Worm (Caenorhabditis elegans) whole organism, early embryonic: ENCODE results near the gene mca-3.

Experiments
- B0310.2 ChIP-seq: sonication (generic microtip); optimal IDR thresholded peaks from 2 replicates; lab custom pipeline; 2016; ENCODE audit warnings: mild to moderate bottlenecking, missing genetic modification characterization, missing compliant biosample characterization
- F13C5.2 ChIP-seq: sonication (generic microtip); optimal IDR thresholded peaks from 2 replicates; lab custom pipeline; 2017; ENCODE audit warnings: mild to moderate bottlenecking, missing genetic modification characterization, inconsistent platforms, missing compliant biosample characterization
- aly-1 ChIP-seq: sonication (generic microtip); optimal IDR thresholded peaks from 2 replicates; lab custom pipeline; 2016; ENCODE audit warnings: missing genetic modification characterization, missing compliant biosample characterization
- ama-1 ChIP-seq: fragments of 150-350 bp; optimal IDR thresholded peaks from 2 replicates; lab custom pipeline; 2014
- ceh-13 ChIP-seq: fragments of 200-800 bp; sonication (Bioruptor generic); optimal IDR thresholded peaks from 2 replicates; lab custom pipeline; 2018; ENCODE audit warnings: mild to moderate bottlenecking, missing genetic modification characterization, missing compliant biosample characterization
- ceh-36 ChIP-seq: sonication (generic microtip); optimal IDR thresholded peaks from 2 replicates; lab custom pipeline; 2016; ENCODE audit warnings: missing genetic modification characterization, inconsistent platforms, missing compliant biosample characterization
- ets-7 ChIP-seq: sonication (generic microtip); optimal IDR thresholded peaks from 2 replicates; lab custom pipeline; 2016; ENCODE audit warnings: missing genotype, missing genetic modification characterization, missing compliant biosample characterization
- flt-1 ChIP-seq: fragments of 200-800 bp; sonication (Bioruptor generic); IDR thresholded peaks from 2 replicates; pipeline ENCODE4 v1.3.6; 2022; ENCODE audit warnings: missing genetic modification characterization, missing compliant biosample characterization
- hmbx-1 ChIP-seq: sonication (generic microtip); optimal IDR thresholded peaks from 2 replicates; lab custom pipeline; 2016; ENCODE audit warnings: mild to moderate bottlenecking, missing genetic modification characterization, missing compliant biosample characterization
- hmg-4 ChIP-seq: fragments of 200-800 bp; sonication (Bioruptor generic); optimal IDR thresholded peaks from 2 replicates; lab custom pipeline; 2018; ENCODE audit warnings: mild to moderate bottlenecking, missing genetic modification characterization, missing compliant biosample characterization
- hnd-1 ChIP-seq: sonication (generic microtip); optimal IDR thresholded peaks from 2 replicates; lab custom pipeline; 2016; ENCODE audit warnings: missing genetic modification characterization, missing compliant biosample characterization
- pes-1 ChIP-seq: fragments of 200-800 bp; sonication (Bioruptor generic); IDR thresholded peaks from 2 replicates; pipeline ENCODE4 v1.3.6; 2022; ENCODE audit warnings: missing genetic modification reagents, missing genetic modification characterization, missing compliant biosample characterization
- scrt-1 ChIP-seq: fragments of 200-800 bp; sonication (Bioruptor generic); IDR thresholded peaks from 2 replicates; pipeline ENCODE4 v1.3.6; 2022; ENCODE audit warnings: missing genetic modification characterization, missing compliant biosample characterization
- sea-1 ChIP-seq: fragments of 200-800 bp; sonication (Bioruptor generic); conservative IDR thresholded peaks from 2 replicates; pipeline ENCODE4 v1.3.6; 2022; ENCODE audit warnings: missing genetic modification characterization, missing compliant biosample characterization
- tbx-11 ChIP-seq: fragments of 200-800 bp; sonication (Bioruptor generic); IDR thresholded peaks from 2 replicates; pipeline ENCODE4 v1.3.6; 2022; ENCODE audit warnings: missing genetic modification characterization, missing compliant biosample characterization
- tbx-37 ChIP-seq: fragments of 200-800 bp; sonication (Bioruptor generic); conservative IDR thresholded peaks from 2 replicates; pipeline ENCODE4 v1.3.6; 2022; ENCODE audit warnings: missing genetic modification reagents, missing genetic modification characterization, missing compliant biosample characterization
- tra-4 ChIP-seq: sonication (generic microtip); optimal IDR thresholded peaks from 2 replicates; lab custom pipeline; 2017; ENCODE audit warnings: missing genetic modification characterization, missing compliant biosample characterization

The mca-3 gene

ce11 chrIV:3086825-3087224, 46.1 kb downstream of the mca-3 start, which contains the start of gene Y67D8C.9:
Y67D8C.9 (minus strand) TSS chrIV:3086925.
- TF ChIP-seq B0310.2 (tag; lab: Kevin White, UChicago): no peak
- TF ChIP-seq F13C5.2 (tag; lab: Kevin White, UChicago): no peak

ce11 chrIV:3076802-3077201, 56.1 kb downstream of the mca-3 start:
- TF ChIP-seq pes-1 (GFP tag; lab: Robert Waterston, UW) (no peak), ama-1 (no peak), tbx-37 (no peak), hmbx-1 (tag; lab: Kevin White, UChicago) (no peak), ceh-13 (no peak), ets-7 (tag; lab: Kevin White, UChicago) (no peak), tbx-11 (no peak), scrt-1 (GFP tag; lab: Robert Waterston, UW) (no peak), B0310.2 (tag; lab: Kevin White, UChicago) (no peak), ceh-36 (tag; lab: Kevin White, UChicago) (no peak), tra-4 (tag; lab: Kevin White, UChicago) (no peak), sea-1 (GFP tag; lab: Robert Waterston, UW) (no peak), flt-1 (GFP tag; lab: Robert Waterston, UW) (no peak), F13C5.2 (tag; lab: Kevin White, UChicago) (no peak), hmg-4 (GFP tag; lab: Kevin White, UChicago) (no peak), aly-1 (tag; lab: Kevin White, UChicago) (no peak), hnd-1 (tag; lab: Kevin White, UChicago) (no peak)

DNA sequence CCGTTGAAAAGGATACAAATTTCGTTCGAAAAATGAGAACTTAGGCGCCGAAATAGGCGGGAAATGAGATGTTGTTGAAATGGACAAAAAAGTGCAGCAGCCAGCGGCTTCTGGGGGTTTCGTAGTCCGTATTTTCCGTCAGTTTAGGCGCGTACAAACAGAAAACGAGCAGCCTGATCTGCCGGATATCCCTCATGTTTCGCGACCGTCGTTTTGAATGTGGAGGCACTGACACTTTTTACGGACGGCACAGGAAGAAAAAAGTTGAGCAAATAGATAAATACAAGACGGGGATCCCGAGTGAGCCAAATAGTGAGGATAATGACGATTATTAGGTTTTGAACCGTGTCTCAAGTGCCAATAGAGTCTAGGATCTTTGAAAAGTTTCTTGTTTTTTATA, 56.7 kb downstream of the mca-3 start, which contains the start of gene Y67D8C.22:
Gene Y67D8C.22, minus strand, starts transcription at position 101 of the 400 bp plus-strand sequence.
- no peak for TF ChIP-seq ceh-36 (tag; lab: Kevin White, UChicago)

DNA sequence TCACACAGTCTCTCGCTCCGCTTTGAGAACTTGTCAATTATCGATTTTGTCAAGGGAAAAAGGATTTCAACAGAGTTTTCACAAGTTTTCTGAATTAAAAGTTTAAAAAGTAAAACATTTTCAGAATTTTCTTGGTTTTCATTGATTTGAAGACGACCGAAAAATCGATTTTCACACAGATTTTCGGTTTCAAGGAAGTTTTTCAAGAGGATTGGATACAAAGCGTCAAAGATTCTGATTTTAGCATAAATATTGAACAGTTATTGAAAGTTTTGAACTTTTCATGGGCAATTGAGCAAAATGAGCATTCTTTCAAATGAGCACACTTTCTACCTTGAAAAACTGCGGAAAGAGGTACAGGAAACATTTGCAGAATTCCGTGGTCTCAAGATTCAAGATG, 61.0 kb downstream of the mca-3 start, which contains the start of gene Y67D8C.2:
Gene Y67D8C.2, plus strand, starts transcription at position 301 of the 400 bp plus-strand sequence.
- TF ChIP-seq tra-4 (tag; lab: Kevin White, UChicago) (no peak), sea-1 (GFP tag; lab: Robert Waterston, UW) (no peak)

DNA sequence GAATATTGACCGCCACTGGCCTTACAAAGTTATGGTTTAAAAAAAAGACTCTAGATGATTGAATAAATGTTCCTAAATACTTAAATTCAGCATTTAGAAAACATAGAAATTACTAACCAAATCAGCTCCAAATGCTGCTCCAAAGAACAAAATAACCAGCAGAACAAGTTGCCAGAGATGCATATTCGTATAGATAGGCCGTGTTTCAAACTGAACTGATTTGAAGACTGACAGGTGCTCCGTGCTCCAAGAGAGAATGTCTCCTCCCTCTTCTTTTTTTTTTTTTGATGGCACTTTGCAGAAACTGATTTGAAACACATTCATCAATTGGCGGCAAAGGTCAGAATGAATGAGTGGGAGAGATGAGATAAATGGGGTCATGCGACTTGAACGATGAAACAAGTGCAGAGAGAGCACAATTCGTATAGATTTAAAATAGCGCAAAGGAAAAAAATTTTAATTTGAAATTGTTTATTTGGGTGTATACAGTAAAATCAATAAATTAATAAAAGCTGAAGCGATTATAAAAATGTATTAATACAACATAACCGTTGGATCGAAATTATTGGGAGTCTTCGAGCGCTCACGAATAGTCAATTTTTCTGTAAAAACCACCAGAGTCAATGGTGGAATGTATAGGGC, 63.2 kb downstream of the mca-3 start, which contains the start of gene cpg-9:
Gene cpg-9, minus strand, starts transcription at position 592 of the 642 bp plus-strand sequence.
- TF ChIP-seq pes-1 (GFP tag; lab: Robert Waterston, UW): no peak
- no peak for TF ChIP-seq ceh-36 (tag; lab: Kevin White, UChicago)
- TF ChIP-seq tbx-37: no peak
- TF ChIP-seq scrt-1 (GFP tag; lab: Robert Waterston, UW): no peak
- no peak for TF ChIP-seq sea-1 (GFP tag; lab: Robert Waterston, UW)

DNA sequence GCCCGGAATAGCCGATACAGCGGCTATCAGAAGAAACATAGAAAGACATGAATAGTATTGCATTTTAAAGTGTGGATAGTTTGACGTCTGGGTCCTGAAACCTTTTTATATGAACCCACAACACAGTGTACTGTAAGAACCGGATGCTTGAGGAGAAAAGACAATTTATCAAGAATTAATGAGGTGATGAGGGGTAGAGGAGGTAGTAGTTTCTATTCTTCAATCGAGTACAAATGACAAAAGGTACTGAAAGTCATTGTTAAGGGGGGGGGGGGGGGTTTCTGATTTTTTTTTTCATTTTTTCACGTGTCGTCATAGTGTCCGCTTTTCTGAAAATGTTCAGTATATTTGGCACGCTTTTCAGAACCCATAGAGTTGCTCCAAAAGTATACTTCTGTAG, 66.1 kb downstream of the mca-3 start, which contains the start of gene Y67D8C.7:
Gene Y67D8C.7, minus strand, starts transcription at position 101 of the 400 bp plus-strand sequence.
- no peak for TF ChIP-seq ceh-13
- no peak for TF ChIP-seq hmg-4 (GFP tag; lab: Kevin White, UChicago)
- TF ChIP-seq tbx-11: no peak
- no peak for TF ChIP-seq F13C5.2 (tag; lab: Kevin White, UChicago)
- TF ChIP-seq scrt-1 (GFP tag; lab: Robert Waterston, UW): no peak
- TF ChIP-seq aly-1 (tag; lab: Kevin White, UChicago): no peak
- no peak for TF ChIP-seq ets-7 (tag; lab: Kevin White, UChicago)
- TF ChIP-seq flt-1 (GFP tag; lab: Robert Waterston, UW): no peak
- no peak for TF ChIP-seq B0310.2 (tag; lab: Kevin White, UChicago)
- TF ChIP-seq pes-1 (GFP tag; lab: Robert Waterston, UW): no peak
- no peak for TF ChIP-seq ceh-36 (tag; lab: Kevin White, UChicago)
- no peak for TF ChIP-seq hnd-1 (tag; lab: Kevin White, UChicago)
- TF ChIP-seq sea-1 (GFP tag; lab: Robert Waterston, UW): no peak

ce11 chrIV:3062936-3063439, 70.0 kb downstream of the mca-3 start, which contains the start of gene Y67D8C.6:
Y67D8C.6 (minus strand) TSS chrIV:3063389.
- no peak for TF ChIP-seq hmbx-1 (tag; lab: Kevin White, UChicago)

ce11 chrIV:3055848-3056247, 77.1 kb downstream of the mca-3 start:
- TF ChIP-seq hmbx-1 (tag; lab: Kevin White, UChicago): no peak
- TF ChIP-seq ets-7 (tag; lab: Kevin White, UChicago): no peak
- no peak for TF ChIP-seq pes-1 (GFP tag; lab: Robert Waterston, UW)
- no peak for TF ChIP-seq sea-1 (GFP tag; lab: Robert Waterston, UW)
- no peak for TF ChIP-seq hmg-4 (GFP tag; lab: Kevin White, UChicago)
- TF ChIP-seq ceh-36 (tag; lab: Kevin White, UChicago): no peak

DNA sequence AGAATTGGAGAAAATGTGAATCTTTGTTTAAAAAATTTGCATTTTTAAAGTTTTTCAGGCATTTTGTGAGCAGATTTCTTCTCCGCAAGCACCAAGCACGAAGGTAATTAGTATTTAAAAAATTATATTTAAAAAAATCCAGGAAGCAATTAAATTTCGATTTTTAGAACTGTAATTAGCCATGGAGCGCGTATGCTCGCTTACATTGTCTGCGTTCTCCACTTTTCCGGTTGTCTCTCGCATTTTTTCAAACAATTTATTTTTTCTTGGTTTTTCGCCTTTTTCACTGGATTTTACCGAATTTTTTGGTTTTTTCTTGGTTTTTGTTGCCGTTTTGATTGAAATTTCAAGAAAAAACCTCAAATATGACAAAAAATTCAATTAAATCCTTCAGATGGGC, 77.6 kb downstream of the mca-3 start:
- TF ChIP-seq ama-1 (no peak), aly-1 (tag; lab: Kevin White, UChicago) (no peak), flt-1 (GFP tag; lab: Robert Waterston, UW) (no peak), tbx-11 (no peak), scrt-1 (GFP tag; lab: Robert Waterston, UW) (no peak), pes-1 (GFP tag; lab: Robert Waterston, UW) (no peak)
